Worm (Caenorhabditis elegans): ENCODE measurements around the gene sec-3.

Gene sec-3

DNA sequence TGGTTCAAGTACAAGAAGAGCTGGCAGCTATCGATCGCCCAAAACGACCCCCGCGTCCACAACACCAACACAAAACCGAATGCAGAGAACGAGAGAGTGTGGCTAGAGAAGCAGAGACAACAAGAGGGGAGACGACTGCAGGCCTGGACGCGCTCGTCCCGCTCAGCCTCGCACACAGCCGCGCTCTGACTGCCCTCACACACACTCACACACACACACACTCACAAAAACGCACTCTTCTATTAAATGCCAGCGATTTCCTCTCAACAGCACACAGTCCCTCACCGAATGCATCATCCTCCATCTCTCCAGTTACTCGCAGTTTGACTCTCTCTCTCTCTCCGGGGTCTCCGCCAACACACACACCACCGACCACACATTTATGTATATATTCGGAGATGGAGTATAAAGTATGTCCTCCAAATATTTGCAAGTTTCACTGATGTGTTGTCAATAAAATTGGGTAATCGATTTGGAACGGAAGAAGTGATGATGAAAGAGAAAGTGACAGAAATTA lies 28.0 kb upstream of the sec-3 start (continued):
- TF ChIP-seq spr-3 (GFP tag; optimal IDR thresholded peaks at IDR 0.05) (peak; percentile 36), nhr-102 (tag; optimal IDR thresholded peaks at IDR 0.05) (peak; percentile 83), unc-130 (GFP tag; optimal IDR thresholded peaks at IDR 0.05) (no peak), arid-1 (GFP tag; conservative IDR thresholded peaks at IDR 0.05) (peak; percentile 73; the same call in 1 of the 2 replicates), ctbp-1 (GFP tag; IDR thresholded peaks at IDR 0.05) (peak; percentile 95), aha-1 (tag) (peak; percentile 98), jun-1 (tag; optimal IDR thresholded peaks at IDR 0.05) (peak; percentile 39), ceh-32 (tag; optimal IDR thresholded peaks at IDR 0.05; ENCODE audit: poor library complexity) (peak; percentile 56), F44E2.7 (GFP tag; IDR thresholded peaks at IDR 0.05) (0 out of 2 replicates have a peak, but pooled peaks have one; percentile 3), lin-29 (GFP tag; IDR thresholded peaks at IDR 0.05) (no peak), pha-4 (GFP tag; IDR thresholded peaks at IDR 0.05) (peak; percentile 81), pha-4 (tag; optimal IDR thresholded peaks at IDR 0.05) (peak; percentile 90), daf-16 (GFP tag; optimal IDR thresholded peaks at IDR 0.05) (peak; percentile 41 to 66), daf-16 (tag; optimal IDR thresholded peaks at IDR 0.05) (peak; percentile 64), hmg-1.1 (GFP tag; IDR thresholded peaks at IDR 0.05) (peak; percentile 99)

- TF ChIP-seq hmg-1.1 (GFP tag; IDR thresholded peaks at IDR 0.05) (no peak), unc-130 (GFP tag; optimal IDR thresholded peaks at IDR 0.05) (no peak), jun-1 (tag; optimal IDR thresholded peaks at IDR 0.05) (no peak), zag-1 (tag; optimal IDR thresholded peaks at IDR 0.05) (no peak), dmd-6 (GFP tag; IDR thresholded peaks at IDR 0.05) (no peak), nhr-10 (tag; optimal IDR thresholded peaks at IDR 0.05) (no peak), sdz-12 (GFP tag; optimal IDR thresholded peaks at IDR 0.05) (no peak), Y5F2A.4 (GFP tag; optimal IDR thresholded peaks at IDR 0.05) (no peak), tag-97 (GFP tag; IDR thresholded peaks at IDR 0.05) (no peak), daf-16 (GFP tag; optimal IDR thresholded peaks at IDR 0.05) (no peak), daf-16 (tag; optimal IDR thresholded peaks at IDR 0.05) (no peak)
These were observed 27.3 kb upstream of the sec-3 start, which contains the start of gene spc-1 for ce11 chrX:3126979-3127378. spc-1 (minus strand) TSS chrX:3127079.

ce11 chrX:3126233-3126632 lies 26.6 kb upstream of the sec-3 start:
- TF ChIP-seq nhr-6 (tag; optimal IDR thresholded peaks at IDR 0.05) (no peak), F49E8.2 (tag; optimal IDR thresholded peaks at IDR 0.05; ENCODE audit: borderline replicate concordance) (no peak), D1046.2 (GFP tag; IDR thresholded peaks at IDR 0.05) (no peak), snpc-1.2 (GFP tag; IDR thresholded peaks at IDR 0.05) (no peak), F10B5.3 (tag; optimal IDR thresholded peaks at IDR 0.05) (no peak), dmd-6 (GFP tag; IDR thresholded peaks at IDR 0.05) (0 out of 2 replicates have a peak, but pooled peaks have one; percentile 14), mxl-2 (GFP tag; conservative IDR thresholded peaks at IDR 0.05) (no peak), lin-38 (GFP tag; IDR thresholded peaks at IDR 0.05) (0 out of 2 replicates have a peak, but pooled peaks have one; percentile 10), mep-1 (tag; optimal IDR thresholded peaks at IDR 0.05) (peak; percentile 62), lim-7 (GFP tag; IDR thresholded peaks at IDR 0.05) (no peak), mdl-1 (tag; optimal IDR thresholded peaks at IDR 0.05) (peak in 1 of 2 experiments; percentile 31), dmd-9 (GFP tag; IDR thresholded peaks at IDR 0.05) (no peak), ctbp-1 (GFP tag; IDR thresholded peaks at IDR 0.05) (peak; percentile 65), lsy-2 (tag; optimal IDR thresholded peaks at IDR 0.05) (peak in 1 of 2 experiments; percentile 42), rbr-2 (tag; optimal IDR thresholded peaks at IDR 0.05) (peak; percentile 31), ceh-32 (tag; optimal IDR thresholded peaks at IDR 0.05; ENCODE audit: poor library complexity) (no peak), set-16 (GFP tag; IDR thresholded peaks at IDR 0.05) (0 out of 2 replicates have a peak, but pooled peaks have one; percentile 16), Y48G9A.11 (GFP tag; IDR thresholded peaks at IDR 0.05) (no peak), spr-3 (GFP tag; optimal IDR thresholded peaks at IDR 0.05) (no peak), nhr-25 (tag; optimal IDR thresholded peaks at IDR 0.05; ENCODE audit: borderline replicate concordance, insufficient read depth) (no peak), dve-1 (tag; optimal IDR thresholded peaks at IDR 0.05; ENCODE audit: insufficient read depth) (no peak), ceh-28 (tag; optimal IDR thresholded peaks at IDR 0.05) (no peak), zip-11 (GFP tag; IDR thresholded peaks at IDR 0.05) (no peak), aha-1 (tag) (peak; percentile 11), dpl-1 (GFP tag; optimal IDR thresholded peaks at IDR 0.05) (no peak), zip-2 (tag; optimal IDR thresholded peaks at IDR 0.05) (no peak), ceh-20 (GFP tag; IDR thresholded peaks at IDR 0.05) (0 out of 2 replicates have a peak, but pooled peaks have one; percentile 49), nhr-237 (tag; optimal IDR thresholded peaks at IDR 0.05) (no peak), tra-1 (GFP tag; IDR thresholded peaks at IDR 0.05) (no peak), fkh-10 (GFP tag; optimal IDR thresholded peaks at IDR 0.05) (peak; percentile 44)

Measured in whole organism, L4 larva.